Fruit fly (Drosophila melanogaster): ENCODE results near the gene Jig.

Jig gene

DNA sequence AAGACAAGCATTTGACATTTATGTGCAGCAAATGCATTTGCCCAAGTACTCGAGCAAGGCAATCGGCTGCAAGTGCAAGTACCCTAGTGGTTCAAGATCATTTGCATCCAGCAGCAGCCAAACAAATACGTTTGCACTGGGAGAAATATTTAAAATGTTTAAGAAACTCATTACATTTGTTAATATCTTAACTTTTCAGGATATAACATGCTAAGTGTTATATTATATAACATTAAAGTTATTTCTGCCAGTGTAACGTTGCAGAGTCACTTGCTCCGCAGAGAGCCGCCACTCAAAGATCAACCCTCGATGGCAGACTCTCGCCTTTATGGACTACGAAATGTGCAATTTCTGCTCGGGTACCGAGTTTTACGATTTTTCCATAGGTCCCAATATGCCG is 28.7 kb downstream of the Jig start (continued):
- TF ChIP-seq CG6683 (GFP tag; optimal IDR thresholded peaks at IDR 0.05) (no peak), vfl (GFP tag; optimal IDR thresholded peaks at IDR 0.05) (no peak), bsh (GFP tag; optimal IDR thresholded peaks at IDR 0.05) (peak in 1 of 2 experiments; percentile 37), Sin3A (optimal IDR thresholded peaks at IDR 0.05) (no peak), CG17829 (tag; optimal IDR thresholded peaks at IDR 0.05) (peak; percentile 39), Oli (tag; optimal IDR thresholded peaks at IDR 0.05) (no peak), odd (GFP tag; optimal IDR thresholded peaks at IDR 0.05) (no peak), dati (GFP tag; IDR thresholded peaks at IDR 0.05) (no peak), nmo (GFP tag; optimal IDR thresholded peaks at IDR 0.05) (no peak), trh (GFP tag; optimal IDR thresholded peaks at IDR 0.05) (no peak), MESR4 (GFP tag; optimal IDR thresholded peaks at IDR 0.05) (no peak), CG13624 (GFP tag; optimal IDR thresholded peaks at IDR 0.05) (no peak), sim (GFP tag; IDR thresholded peaks at IDR 0.05) (no peak), tin (GFP tag; optimal IDR thresholded peaks at IDR 0.05) (peak; percentile 6), yki (optimal IDR thresholded peaks at IDR 0.05) (no peak), CG14014 (GFP tag; IDR thresholded peaks at IDR 0.05) (no peak), btn (GFP tag; optimal IDR thresholded peaks at IDR 0.05) (no peak), CG10209 (GFP tag; optimal IDR thresholded peaks at IDR 0.05) (peak; percentile 12), CG6654 (GFP tag; optimal IDR thresholded peaks at IDR 0.05) (no peak), danr (GFP tag; IDR thresholded peaks at IDR 0.05) (no peak), CG4854 (GFP tag; optimal IDR thresholded peaks at IDR 0.05) (no peak), CG6813 (GFP tag; optimal IDR thresholded peaks at IDR 0.05) (no peak), CG15269 (tag; optimal IDR thresholded peaks at IDR 0.05) (no peak), kni (GFP tag; optimal IDR thresholded peaks at IDR 0.05) (no peak), NfI (GFP tag; optimal IDR thresholded peaks at IDR 0.05) (no peak), CG4617 (GFP tag; optimal IDR thresholded peaks at IDR 0.05; ENCODE audit: borderline replicate concordance) (no peak), prd (optimal IDR thresholded peaks at IDR 0.05) (no peak), prd (GFP tag; IDR thresholded peaks at IDR 0.05) (peak; percentile 69; the same call in 2 of the 3 replicates), Deaf1 (tag; optimal IDR thresholded peaks at IDR 0.05) (no peak), ato (GFP tag; IDR thresholded peaks at IDR 0.05; ENCODE audit: partially characterized antibody) (no peak), CG10959 (GFP tag; IDR thresholded peaks at IDR 0.05) (peak; percentile 51), ken (GFP tag; IDR thresholded peaks at IDR 0.05) (no peak), CG1529 (GFP tag; optimal IDR thresholded peaks at IDR 0.05) (no peak), chif (GFP tag; optimal IDR thresholded peaks at IDR 0.05) (peak; percentile 20 to 25), sc (optimal IDR thresholded peaks at IDR 0.05) (no peak), sc (GFP tag; optimal IDR thresholded peaks at IDR 0.05) (no peak), CG6765 (GFP tag; optimal IDR thresholded peaks at IDR 0.05) (no peak), CG3407 (GFP tag; optimal IDR thresholded peaks at IDR 0.05) (no peak), fd64A (GFP tag; optimal IDR thresholded peaks at IDR 0.05) (no peak), CG1024 (GFP tag; IDR thresholded peaks at IDR 0.05) (no peak), HLH3B (GFP tag; IDR thresholded peaks at IDR 0.05) (no peak), Lpt (GFP tag; optimal IDR thresholded peaks at IDR 0.05) (no peak), ewg (GFP tag; optimal IDR thresholded peaks at IDR 0.05) (no peak), CG4707 (GFP tag; optimal IDR thresholded peaks at IDR 0.05) (no peak), Ets65A (GFP tag) (peak; percentile 89), Mes4 (GFP tag; optimal IDR thresholded peaks at IDR 0.05) (no peak), repo (GFP tag; optimal IDR thresholded peaks at IDR 0.05) (no peak), bigmax (GFP tag; optimal IDR thresholded peaks at IDR 0.05) (no peak), dimm (GFP tag; IDR thresholded peaks at IDR 0.05) (no peak), CG8089 (GFP tag; optimal IDR thresholded peaks at IDR 0.05) (no peak), CG17361 (GFP tag; IDR thresholded peaks at IDR 0.05) (no peak), CG1602 (GFP tag; optimal IDR thresholded peaks at IDR 0.05) (no peak), sens (GFP tag) (peak; percentile 90), NFAT (GFP tag; IDR thresholded peaks at IDR 0.05) (no peak)
